Worm (Caenorhabditis elegans): ENCODE results near the gene bbs-2.

ce11 chrIV:7954006-7954405 lies 20.2 kb downstream of the bbs-2 start:
- TF ChIP-seq flt-1 (GFP tag; IDR thresholded peaks at IDR 0.05) (no peak), klf-2 (GFP tag; conservative IDR thresholded peaks at IDR 0.05) (no peak), med-1 (GFP tag; optimal IDR thresholded peaks at IDR 0.05; ENCODE audit: insufficient read depth) (no peak)

Data from whole organism, midembryonic.